Worm (Caenorhabditis elegans): Measurements from ENCODE around the gene F13D12.10.
A peak's percentile ranks its signal among the peaks of the same experiment; 100 is the strongest.

The F13D12.10 gene

DNA sequence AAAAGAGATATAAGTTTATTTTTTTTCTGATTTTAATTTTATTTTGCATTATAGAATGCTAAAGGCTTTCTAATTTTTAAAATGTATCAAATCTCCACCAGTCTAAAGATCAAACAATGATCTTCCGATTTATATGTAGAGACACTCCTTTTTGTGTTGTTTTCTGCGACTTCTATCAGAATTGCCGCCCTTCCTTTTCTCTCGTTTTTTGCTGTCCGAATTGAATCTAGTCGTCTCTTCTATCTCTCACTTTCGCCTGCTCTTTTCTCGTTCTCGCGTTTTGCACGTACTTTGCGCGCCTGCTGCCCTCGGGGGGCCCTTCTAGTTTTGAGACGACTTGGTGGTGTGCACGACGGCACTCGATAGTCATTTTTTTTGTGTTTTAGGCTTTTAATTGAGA, 10.8 kb downstream of the F13D12.10 start (continued):
- TF ChIP-seq nhr-10 (tag; optimal IDR thresholded peaks at IDR 0.05) (no peak), ceh-20 (GFP tag; IDR thresholded peaks at IDR 0.05) (peak; percentile 50; the same call in 1 of the 2 replicates), egl-27 (tag; optimal IDR thresholded peaks at IDR 0.05) (no peak), lin-38 (GFP tag; IDR thresholded peaks at IDR 0.05) (no peak), ztf-11 (tag; optimal IDR thresholded peaks at IDR 0.05) (no peak), lin-15B (tag; optimal IDR thresholded peaks at IDR 0.05) (no peak), hlh-30 (tag; optimal IDR thresholded peaks at IDR 0.05; ENCODE audit: insufficient read depth) (peak; percentile 50), spr-1 (tag; optimal IDR thresholded peaks at IDR 0.05) (peak; percentile 45), lin-13 (GFP tag; optimal IDR thresholded peaks at IDR 0.05) (peak; percentile 36), rbr-2 (tag; optimal IDR thresholded peaks at IDR 0.05) (peak; percentile 30), unc-39 (tag; optimal IDR thresholded peaks at IDR 0.05) (no peak), D1046.2 (GFP tag; IDR thresholded peaks at IDR 0.05) (no peak), nhr-6 (tag; optimal IDR thresholded peaks at IDR 0.05) (no peak), unc-130 (GFP tag; optimal IDR thresholded peaks at IDR 0.05) (no peak), daf-19 (GFP tag; conservative IDR thresholded peaks at IDR 0.05) (no peak), fos-1 (tag; optimal IDR thresholded peaks at IDR 0.05) (no peak), nhr-77 (tag; optimal IDR thresholded peaks at IDR 0.05) (no peak), arid-1 (GFP tag; conservative IDR thresholded peaks at IDR 0.05) (no peak), F44E2.7 (GFP tag; IDR thresholded peaks at IDR 0.05) (no peak), Y48G9A.11 (GFP tag; IDR thresholded peaks at IDR 0.05) (no peak), gei-8 (GFP tag; optimal IDR thresholded peaks at IDR 0.05) (no peak), ctbp-1 (GFP tag; IDR thresholded peaks at IDR 0.05) (peak; percentile 61; the same call in 1 of the 2 replicates), tra-1 (GFP tag; IDR thresholded peaks at IDR 0.05) (no peak), ceh-62 (tag; optimal IDR thresholded peaks at IDR 0.05) (no peak), unc-62 (GFP tag; optimal IDR thresholded peaks at IDR 0.05 in 1 of 2) (peak in 1 of 2 experiments; percentile 92), unc-62 (tag; optimal IDR thresholded peaks at IDR 0.05) (no peak), nhr-28 (tag; optimal IDR thresholded peaks at IDR 0.05) (peak; percentile 44), lin-29 (GFP tag; IDR thresholded peaks at IDR 0.05) (no peak), vab-7 (GFP tag; IDR thresholded peaks at IDR 0.05) (no peak), T26A8.4 (GFP tag; IDR thresholded peaks at IDR 0.05) (no peak), mdt-29 (GFP tag; IDR thresholded peaks at IDR 0.05) (no peak), R02D3.7 (tag; optimal IDR thresholded peaks at IDR 0.05) (no peak), lsy-2 (tag; optimal IDR thresholded peaks at IDR 0.05) (peak in 1 of 2 experiments; percentile 75), fkh-10 (GFP tag; optimal IDR thresholded peaks at IDR 0.05) (no peak), Y75B8A.6 (GFP tag; IDR thresholded peaks at IDR 0.05) (no peak), dve-1 (tag; optimal IDR thresholded peaks at IDR 0.05; ENCODE audit: insufficient read depth) (no peak), ceh-44 (GFP tag; IDR thresholded peaks at IDR 0.05) (no peak), nhr-76 (tag; optimal IDR thresholded peaks at IDR 0.05) (no peak), Y105C5A.15 (GFP tag; IDR thresholded peaks at IDR 0.05) (no peak), aly-2 (tag; optimal IDR thresholded peaks at IDR 0.05) (no peak), daf-12 (tag; optimal IDR thresholded peaks at IDR 0.05) (no peak), daf-8 (GFP tag; IDR thresholded peaks at IDR 0.05) (no peak)

DNA sequence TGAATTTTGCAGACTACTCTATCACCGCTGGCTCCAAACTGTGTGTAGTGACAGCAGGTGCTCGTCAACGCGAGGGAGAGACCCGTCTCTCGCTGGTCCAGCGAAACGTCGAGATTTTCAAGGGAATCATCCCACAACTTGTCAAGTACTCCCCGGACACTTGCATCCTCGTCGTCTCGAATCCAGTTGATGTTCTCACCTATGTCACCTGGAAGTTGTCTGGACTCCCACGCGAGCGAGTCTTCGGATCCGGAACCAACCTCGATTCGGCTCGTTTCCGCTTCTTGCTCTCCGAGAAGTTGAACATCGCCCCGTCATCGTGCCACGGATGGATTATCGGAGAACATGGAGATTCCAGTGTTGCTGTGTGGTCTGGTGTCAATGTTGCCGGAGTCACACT, 12.0 kb downstream of the F13D12.10 start:
- TF ChIP-seq zfp-3 (GFP tag; conservative IDR thresholded peaks at IDR 0.05), result no peak
- no peak for TF ChIP-seq duxl-1 (tag; optimal IDR thresholded peaks at IDR 0.05; ENCODE audit: poor library complexity)
- peak; percentile 39; the same call in 1 of the 2 replicates for TF ChIP-seq set-16 (GFP tag; IDR thresholded peaks at IDR 0.05)
- TF ChIP-seq lin-15B (tag; optimal IDR thresholded peaks at IDR 0.05), result no peak
- TF ChIP-seq zfp-2 (tag; optimal IDR thresholded peaks at IDR 0.05), result no peak
- no peak for TF ChIP-seq hlh-30 (tag; optimal IDR thresholded peaks at IDR 0.05; ENCODE audit: insufficient read depth)
- no peak for TF ChIP-seq php-3 (GFP tag; IDR thresholded peaks at IDR 0.05)
- no peak for TF ChIP-seq lin-29 (GFP tag; IDR thresholded peaks at IDR 0.05)
- TF ChIP-seq ceh-28 (tag; optimal IDR thresholded peaks at IDR 0.05), result no peak
- TF ChIP-seq R02D3.7 (tag; optimal IDR thresholded peaks at IDR 0.05), result no peak
- TF ChIP-seq hif-1 (tag; optimal IDR thresholded peaks at IDR 0.05), result no peak
- TF ChIP-seq arid-1 (GFP tag; conservative IDR thresholded peaks at IDR 0.05), result no peak
- no peak for TF ChIP-seq daf-8 (GFP tag; IDR thresholded peaks at IDR 0.05)
- TF ChIP-seq aha-1 (tag), result peak; percentile 85
